Fruit fly (Drosophila melanogaster): Measurements from ENCODE around the gene CG32816.

dm6 chrX:409370-409769, 61.2 kb downstream of the CG32816 start:
- no peak for TF ChIP-seq EcR (GFP tag; optimal IDR thresholded peaks at IDR 0.05)
- no peak for TF ChIP-seq D1 (tag; optimal IDR thresholded peaks at IDR 0.05)
- no peak for TF ChIP-seq CG13204 (GFP tag; optimal IDR thresholded peaks at IDR 0.05)
- no peak for TF ChIP-seq CG12605 (GFP tag; IDR thresholded peaks at IDR 0.05)

All from whole organism, pupa.